Worm (Caenorhabditis elegans): Measurements from ENCODE around the gene mrpl-32.

The mrpl-32 gene

DNA sequence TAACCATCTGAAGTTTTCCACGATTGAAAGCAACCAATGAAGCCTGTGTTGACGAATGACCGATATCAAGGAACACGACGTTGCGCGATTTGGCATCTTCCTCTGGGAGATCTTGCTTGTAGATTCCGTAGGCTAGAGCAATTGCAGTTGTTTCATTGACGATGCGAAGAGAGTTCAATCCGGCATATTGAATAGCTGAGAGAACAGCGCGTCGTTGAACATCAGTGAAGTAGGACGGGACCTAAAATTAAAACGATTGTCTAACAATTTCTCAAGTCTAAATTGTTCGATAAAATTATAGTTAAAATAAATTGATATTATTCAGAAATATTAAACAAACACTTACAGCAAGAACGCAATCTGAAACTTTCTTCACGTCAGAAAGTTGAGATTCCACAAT is 3.5 kb upstream of the mrpl-32 start (continued):
- TF ChIP-seq zim-3 (tag; optimal IDR thresholded peaks at IDR 0.05), result peak; percentile 24
- TF ChIP-seq ceh-79 (tag; optimal IDR thresholded peaks at IDR 0.05), result no peak
- TF ChIP-seq K11D2.4 (GFP tag; IDR thresholded peaks at IDR 0.05), result no peak
- no peak for TF ChIP-seq let-526 (GFP tag; IDR thresholded peaks at IDR 0.05)
- no peak for TF ChIP-seq hlh-26 (GFP tag; conservative IDR thresholded peaks at IDR 0.05)
- no peak for TF ChIP-seq hlh-12 (tag; optimal IDR thresholded peaks at IDR 0.05)
- no peak for TF ChIP-seq sdz-38 (tag; optimal IDR thresholded peaks at IDR 0.05)
- 0 out of 2 replicates have a peak, but pooled peaks have one; percentile 19 for TF ChIP-seq ceh-100 (GFP tag; IDR thresholded peaks at IDR 0.05)
- no peak for TF ChIP-seq dpl-1 (GFP tag; optimal IDR thresholded peaks at IDR 0.05)

DNA sequence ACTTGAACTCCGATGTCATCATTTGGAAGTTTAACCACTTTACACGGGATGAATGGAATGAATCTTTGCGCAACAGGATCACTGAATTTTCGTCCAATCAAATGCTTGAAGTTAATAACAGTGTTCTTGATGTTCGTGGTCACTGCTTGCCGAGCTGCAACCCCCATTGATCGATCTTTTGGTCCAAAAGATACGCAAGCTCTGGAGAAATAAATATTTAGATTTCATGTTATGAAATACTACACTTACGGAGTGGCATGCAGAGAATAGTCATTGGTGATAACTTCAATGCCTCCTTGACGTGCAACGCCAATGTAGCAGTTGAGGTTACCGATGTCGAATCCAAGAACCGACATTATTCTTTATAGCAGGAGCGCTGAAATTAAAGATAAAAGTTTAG is 3.0 kb upstream of the mrpl-32 start, which contains the start of gene hsp-110:
hsp-110 (minus strand) TSS at position 376 of the 400 bp plus-strand sequence.
- no peak for TF ChIP-seq hsf-1 (GFP tag; IDR thresholded peaks at IDR 0.05)
- TF ChIP-seq B0019.2 (GFP tag; conservative IDR thresholded peaks at IDR 0.05), result no peak
- peak; percentile 18; the same call in 1 of the 2 replicates for TF ChIP-seq ztf-25 (GFP tag; IDR thresholded peaks at IDR 0.05)
- peak; percentile 24 for TF ChIP-seq ztf-18 (tag; optimal IDR thresholded peaks at IDR 0.05)
- TF ChIP-seq pbrm-1 (GFP tag; IDR thresholded peaks at IDR 0.05), result 0 out of 2 replicates have a peak, but pooled peaks have one; percentile 12
- no peak for TF ChIP-seq egrh-3 (GFP tag; IDR thresholded peaks at IDR 0.05)
- TF ChIP-seq aptf-2 (GFP tag; conservative IDR thresholded peaks at IDR 0.05), result no peak
- peak; percentile 67 for TF ChIP-seq lin-26 (GFP tag; IDR thresholded peaks at IDR 0.05)
- TF ChIP-seq K11D2.4 (GFP tag; IDR thresholded peaks at IDR 0.05), result no peak
- peak; percentile 44; the same call in 1 of the 2 replicates for TF ChIP-seq ceh-40 (GFP tag; IDR thresholded peaks at IDR 0.05)
- TF ChIP-seq snpc-4 (GFP tag; optimal IDR thresholded peaks at IDR 0.05), result no peak
- peak in 1 of 4 experiments; percentile 18 for TF ChIP-seq snpc-4 (tag; optimal IDR thresholded peaks at IDR 0.05)
- TF ChIP-seq F57C9.4 (tag; optimal IDR thresholded peaks at IDR 0.05), result no peak
- TF ChIP-seq sptf-2 (GFP tag; optimal IDR thresholded peaks at IDR 0.05), result peak; percentile 75
- TF ChIP-seq dox-1 (GFP tag; IDR thresholded peaks at IDR 0.05), result peak; percentile 82; the same call in 1 of the 2 replicates

DNA sequence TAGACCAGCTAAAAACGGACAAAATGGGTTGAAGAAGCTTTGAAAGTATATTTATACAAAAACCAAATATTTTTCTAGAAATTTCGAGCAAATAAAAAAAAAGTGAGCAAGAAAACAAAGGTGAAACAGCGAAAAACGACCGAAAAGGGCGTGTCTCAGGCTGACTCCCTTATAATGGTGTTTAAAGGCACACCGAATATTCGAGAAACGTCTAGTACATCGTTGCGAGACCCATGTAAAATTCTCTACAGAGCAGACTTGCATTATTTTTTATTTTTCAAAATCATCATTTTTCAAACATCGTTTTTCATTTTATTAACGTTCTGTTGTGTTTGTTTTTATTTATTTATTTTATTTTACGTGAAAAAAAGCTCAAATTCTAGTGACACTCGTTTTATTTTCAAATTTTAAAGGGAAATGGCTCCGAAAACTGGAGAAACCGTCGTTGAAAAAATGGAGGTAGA is 2.6 kb upstream of the mrpl-32 start, which contains the start of gene rpn-3:
rpn-3 (plus strand) TSS at position 414 of the 464 bp plus-strand sequence.
- TF ChIP-seq sptf-2 (GFP tag; optimal IDR thresholded peaks at IDR 0.05), result no peak
- peak; percentile 84 for TF ChIP-seq C06A6.2 (GFP tag; conservative IDR thresholded peaks at IDR 0.05)
- TF ChIP-seq F52B5.7 (tag; optimal IDR thresholded peaks at IDR 0.05), result no peak
- TF ChIP-seq F22D6.2 (tag; optimal IDR thresholded peaks at IDR 0.05), result peak; percentile 85
- TF ChIP-seq F37B4.10 (GFP tag; IDR thresholded peaks at IDR 0.05), result no peak
- TF ChIP-seq madf-8 (GFP tag; conservative IDR thresholded peaks at IDR 0.05), result peak; percentile 80
- no peak for TF ChIP-seq bed-1 (GFP tag; IDR thresholded peaks at IDR 0.05)
- peak; percentile 85 for TF ChIP-seq B0336.3 (GFP tag; IDR thresholded peaks at IDR 0.05)
- TF ChIP-seq cebp-2 (GFP tag; IDR thresholded peaks at IDR 0.05), result no peak
- no peak for TF ChIP-seq mxl-1 (tag; optimal IDR thresholded peaks at IDR 0.05)
- TF ChIP-seq T26A5.8 (tag; optimal IDR thresholded peaks at IDR 0.05), result no peak
- no peak for TF ChIP-seq hlh-26 (GFP tag; conservative IDR thresholded peaks at IDR 0.05)
- TF ChIP-seq repo-1 (tag; optimal IDR thresholded peaks at IDR 0.05), result peak; percentile 90
- TF ChIP-seq nhr-90 (tag; optimal IDR thresholded peaks at IDR 0.05), result no peak
- TF ChIP-seq die-1 (tag; optimal IDR thresholded peaks at IDR 0.05), result no peak
- peak; percentile 49 for TF ChIP-seq chd-7 (tag; optimal IDR thresholded peaks at IDR 0.05)
- TF ChIP-seq Y53F4B.3 (GFP tag; IDR thresholded peaks at IDR 0.05), result no peak; the same call in 1 of the 2 replicates
- TF ChIP-seq F33H1.4 (GFP tag; IDR thresholded peaks at IDR 0.05), result peak; percentile 100
- TF ChIP-seq zfh-2 (GFP tag; conservative IDR thresholded peaks at IDR 0.05), result no peak
- TF ChIP-seq madf-3 (GFP tag; IDR thresholded peaks at IDR 0.05), result peak; percentile 94
- peak; percentile 84 for TF ChIP-seq attf-3 (GFP tag; conservative IDR thresholded peaks at IDR 0.05)
- peak in 1 of 2 experiments; percentile 92 for TF ChIP-seq let-607 (tag; optimal IDR thresholded peaks at IDR 0.05)
- peak; percentile 83 for TF ChIP-seq somi-1 (GFP tag; optimal IDR thresholded peaks at IDR 0.05)
- TF ChIP-seq Y79H2A.3 (GFP tag; conservative IDR thresholded peaks at IDR 0.05), result 0 out of 2 replicates have a peak, but pooled peaks have one; percentile 56
- no peak for TF ChIP-seq nfya-1 (tag; optimal IDR thresholded peaks at IDR 0.05; ENCODE audit: borderline replicate concordance, insufficient read depth)
- TF ChIP-seq lin-26 (GFP tag; IDR thresholded peaks at IDR 0.05), result no peak
